Worm (Caenorhabditis elegans): Measurements from ENCODE around the gene C44B7.7.
A peak's percentile ranks its signal among the peaks of the same experiment; 100 is the strongest.

Gene C44B7.7

ce11 chrII:6842651-6843118 lies 37.3 kb downstream of the C44B7.7 start (continued):
- TF ChIP-seq Y5F2A.4 (GFP tag; optimal IDR thresholded peaks at IDR 0.05) = no peak
- peak; percentile 94 for TF ChIP-seq php-3 (GFP tag; IDR thresholded peaks at IDR 0.05)
- TF ChIP-seq snpc-4 (tag; optimal IDR thresholded peaks at IDR 0.05) = no peak
- TF ChIP-seq ztf-7 (tag; optimal IDR thresholded peaks at IDR 0.05) = no peak
- no peak for TF ChIP-seq R02D3.7 (tag; optimal IDR thresholded peaks at IDR 0.05)
- TF ChIP-seq ceh-28 (tag; optimal IDR thresholded peaks at IDR 0.05) = peak; percentile 67
- no peak for TF ChIP-seq F49E8.2 (tag; optimal IDR thresholded peaks at IDR 0.05; ENCODE audit: borderline replicate concordance)
- TF ChIP-seq unc-39 (tag; optimal IDR thresholded peaks at IDR 0.05) = no peak
- TF ChIP-seq zfp-2 (tag; optimal IDR thresholded peaks at IDR 0.05) = no peak
- TF ChIP-seq nhr-10 (tag; optimal IDR thresholded peaks at IDR 0.05) = peak; percentile 92
- TF ChIP-seq nhr-77 (tag; optimal IDR thresholded peaks at IDR 0.05) = peak; percentile 96
- peak; percentile 74 to 77 for TF ChIP-seq lsy-2 (tag; optimal IDR thresholded peaks at IDR 0.05)
- TF ChIP-seq madf-5 (GFP tag; IDR thresholded peaks at IDR 0.05) = no peak
- TF ChIP-seq lin-29 (GFP tag; IDR thresholded peaks at IDR 0.05) = no peak
- no peak for TF ChIP-seq Y75B8A.6 (GFP tag; IDR thresholded peaks at IDR 0.05)
- peak; percentile 96 for TF ChIP-seq nhr-6 (tag; optimal IDR thresholded peaks at IDR 0.05)
- no peak for TF ChIP-seq sdz-12 (GFP tag; optimal IDR thresholded peaks at IDR 0.05)
- no peak for TF ChIP-seq unc-130 (GFP tag; optimal IDR thresholded peaks at IDR 0.05)
- TF ChIP-seq tra-1 (GFP tag; IDR thresholded peaks at IDR 0.05) = peak; percentile 99
- TF ChIP-seq lin-1 (GFP tag; IDR thresholded peaks at IDR 0.05) = peak; percentile 96
- TF ChIP-seq tag-97 (GFP tag; IDR thresholded peaks at IDR 0.05) = no peak
- TF ChIP-seq fos-1 (tag; optimal IDR thresholded peaks at IDR 0.05) = peak; percentile 59
- TF ChIP-seq lin-15B (tag; optimal IDR thresholded peaks at IDR 0.05) = no peak
- peak; percentile 32 for TF ChIP-seq lin-13 (GFP tag; optimal IDR thresholded peaks at IDR 0.05)
- no peak for TF ChIP-seq daf-8 (GFP tag; IDR thresholded peaks at IDR 0.05)
- TF ChIP-seq pqm-1 (tag; optimal IDR thresholded peaks at IDR 0.05) = peak; percentile 99
- peak; percentile 58 for TF ChIP-seq lin-38 (GFP tag; IDR thresholded peaks at IDR 0.05)
- TF ChIP-seq zfp-3 (GFP tag; conservative IDR thresholded peaks at IDR 0.05) = 0 out of 2 replicates have a peak, but pooled peaks have one; percentile 49
- TF ChIP-seq set-16 (GFP tag; IDR thresholded peaks at IDR 0.05) = peak; percentile 43; the same call in 1 of the 2 replicates
- TF ChIP-seq aly-2 (tag; optimal IDR thresholded peaks at IDR 0.05) = no peak
- TF ChIP-seq ama-1 (optimal IDR thresholded peaks at IDR 0.05) = no peak
- no peak for TF ChIP-seq attf-4 (tag; optimal IDR thresholded peaks at IDR 0.05)
- TF ChIP-seq nhr-111 (GFP tag; optimal IDR thresholded peaks at IDR 0.05) = no peak
- no peak; the same call in 1 of the 2 replicates for TF ChIP-seq nhr-42 (GFP tag; IDR thresholded peaks at IDR 0.05)
- TF ChIP-seq F37D6.2 (tag; optimal IDR thresholded peaks at IDR 0.05) = no peak
- TF ChIP-seq lim-7 (GFP tag; IDR thresholded peaks at IDR 0.05) = no peak
- TF ChIP-seq mep-1 (tag; optimal IDR thresholded peaks at IDR 0.05) = peak; percentile 84
- TF ChIP-seq nhr-102 (tag; optimal IDR thresholded peaks at IDR 0.05) = peak; percentile 95
- TF ChIP-seq daf-12 (tag; optimal IDR thresholded peaks at IDR 0.05) = no peak
- TF ChIP-seq ceh-32 (tag; optimal IDR thresholded peaks at IDR 0.05; ENCODE audit: poor library complexity) = no peak
- no peak for TF ChIP-seq spr-3 (GFP tag; optimal IDR thresholded peaks at IDR 0.05)
- TF ChIP-seq lir-3 (tag; optimal IDR thresholded peaks at IDR 0.05) = no peak
- TF ChIP-seq hif-1 (tag; optimal IDR thresholded peaks at IDR 0.05) = no peak
- TF ChIP-seq daf-19 (GFP tag; conservative IDR thresholded peaks at IDR 0.05) = no peak
- peak; percentile 62; the same call in 1 of the 2 replicates for TF ChIP-seq saeg-2 (GFP tag; IDR thresholded peaks at IDR 0.05)
- TF ChIP-seq nhr-48 (tag; optimal IDR thresholded peaks at IDR 0.05) = peak; percentile 98
- no peak for TF ChIP-seq ceh-44 (GFP tag; IDR thresholded peaks at IDR 0.05)
- TF ChIP-seq skn-1 (tag; optimal IDR thresholded peaks at IDR 0.05) = no peak
- peak; percentile 99 for TF ChIP-seq nhr-28 (tag; optimal IDR thresholded peaks at IDR 0.05)
- TF ChIP-seq ctbp-1 (GFP tag; IDR thresholded peaks at IDR 0.05) = peak; percentile 60; the same call in 1 of the 2 replicates
- TF ChIP-seq Y48G9A.11 (GFP tag; IDR thresholded peaks at IDR 0.05) = no peak
- peak; percentile 94 for TF ChIP-seq cey-2 (tag; optimal IDR thresholded peaks at IDR 0.05; ENCODE audit: borderline replicate concordance, insufficient read depth)
